Worm (Caenorhabditis elegans) whole organism, L3 larva: ENCODE measurements around the gene txt-4.

Experiments
- ceh-28 ChIP-seq: fragments of 150-350 bp; optimal IDR thresholded peaks from 2 replicates; lab custom pipeline; 2014; ENCODE audit warnings: missing biosample characterization, missing genetic modification reagents, missing genetic modification characterization
- fkh-2 ChIP-seq: fragments of 150-350 bp; optimal IDR thresholded peaks from 2 replicates; lab custom pipeline; 2014; ENCODE audit warnings: missing biosample characterization, missing genetic modification reagents, missing genetic modification characterization
- lin-15B ChIP-seq: fragments of 150-350 bp; optimal IDR thresholded peaks from 2 replicates; lab custom pipeline; 2014; ENCODE audit warnings: missing biosample characterization, missing genetic modification characterization
- lin-39 ChIP-seq: fragments of 150-350 bp; optimal IDR thresholded peaks from 2 replicates; lab custom pipeline; 2018; ENCODE audit warnings: missing biosample characterization, missing genetic modification reagents, missing genetic modification characterization
- lsy-12 ChIP-seq: sonication (generic microtip); optimal IDR thresholded peaks from 2 replicates; lab custom pipeline; 2016; ENCODE audit warnings: mild to moderate bottlenecking, missing genetic modification characterization, missing compliant biosample characterization
- nhr-76 ChIP-seq: fragments of 150-350 bp; sonication (generic microtip); optimal IDR thresholded peaks from 5 replicates; lab custom pipeline; 2014; ENCODE audit warnings: missing biosample characterization, missing genetic modification characterization
- nhr-77 ChIP-seq: fragments of 150-350 bp; optimal IDR thresholded peaks from 2 replicates; lab custom pipeline; 2014; ENCODE audit warnings: missing biosample characterization, missing genetic modification characterization

The txt-4 gene

DNA sequence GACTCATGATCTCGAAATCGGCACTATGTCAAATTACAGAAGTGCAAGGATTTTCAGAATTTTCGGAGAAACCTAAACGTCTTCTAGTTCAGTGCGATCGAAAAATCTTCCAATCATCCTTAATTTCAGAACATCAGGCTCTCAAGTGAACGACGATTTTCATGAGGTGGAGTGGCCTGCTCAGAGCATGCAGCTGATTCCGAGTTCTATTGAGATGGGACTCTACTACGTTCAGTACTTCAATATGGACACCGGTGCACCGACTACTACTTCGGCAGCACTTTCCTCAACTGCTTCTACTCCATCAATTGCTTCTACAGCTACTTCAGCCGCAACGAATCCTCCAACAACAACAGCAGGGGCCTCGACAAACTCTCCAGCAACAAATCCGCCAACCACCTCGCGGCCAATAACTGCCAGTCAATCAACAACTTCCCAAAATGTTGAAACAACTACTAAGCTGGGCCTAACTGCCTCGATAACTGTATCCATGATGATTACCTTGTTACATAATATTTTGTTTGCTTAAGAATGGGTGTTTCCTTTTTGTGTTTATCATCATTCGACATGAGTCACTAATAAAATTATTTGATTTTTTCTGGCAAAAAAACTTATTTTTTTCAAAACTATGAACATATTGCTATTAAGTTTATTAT is 53.2 kb downstream of the txt-4 start, which contains the start of gene Y41D4B.15:
Gene Y41D4B.15, plus strand, starts transcription at position 606 of the 656 bp plus-strand sequence.
- no peak for TF ChIP-seq fkh-2
- TF ChIP-seq lin-15B (tag; lab: Kevin White, UChicago), result no peak
- TF ChIP-seq nhr-76 (tag; lab: Kevin White, UChicago), result no peak
- no peak for TF ChIP-seq ceh-28 (tag; lab: Kevin White, UChicago)
- no peak for TF ChIP-seq lin-39 (tag; lab: Kevin White, UChicago)
- no peak for TF ChIP-seq lsy-12 (tag; lab: Kevin White, UChicago)
- TF ChIP-seq nhr-77 (tag; lab: Kevin White, UChicago), result no peak
